Worm (Caenorhabditis elegans) whole organism, late embryonic: ENCODE results near the gene C54F6.5.

Source experiments
- ceh-22 ChIP-seq: sonication (generic microtip); optimal IDR thresholded peaks from 2 replicates; lab custom pipeline; 2017; ENCODE audit warnings: missing biosample characterization, missing genetic modification characterization
- ceh-24 ChIP-seq: sonication (generic microtip); optimal IDR thresholded peaks from 2 replicates; lab custom pipeline; 2016; ENCODE audit warnings: mild to moderate bottlenecking, missing genetic modification characterization, missing compliant biosample characterization
- ceh-9 ChIP-seq: sonication (generic microtip); optimal IDR thresholded peaks from 2 replicates; lab custom pipeline; 2016; ENCODE audit warnings: mild to moderate bottlenecking, missing genetic modification characterization, inconsistent platforms, missing compliant biosample characterization
- che-1 ChIP-seq: sonication (generic microtip); optimal IDR thresholded peaks from 2 replicates; lab custom pipeline; 2016; ENCODE audit warnings: mild to moderate bottlenecking, missing genetic modification characterization, missing compliant biosample characterization
- odd-2 ChIP-seq: sonication (generic microtip); optimal IDR thresholded peaks from 2 replicates; lab custom pipeline; 2017; ENCODE audit warnings: antibody characterized with exemption, mild to moderate bottlenecking, missing genetic modification characterization, missing compliant biosample characterization
- ref-2 ChIP-seq: sonication (generic microtip); optimal IDR thresholded peaks from 2 replicates; lab custom pipeline; 2016; ENCODE audit warnings: missing genetic modification characterization, missing compliant biosample characterization
- rnt-1 ChIP-seq: sonication (generic microtip); optimal IDR thresholded peaks from 2 replicates; lab custom pipeline; 2016; ENCODE audit warnings: missing genetic modification characterization, missing compliant biosample characterization
- sox-2 ChIP-seq: fragments of 200-800 bp; sonication (Bioruptor generic); IDR thresholded peaks from 2 replicates; pipeline ENCODE4 v1.3.6; 2022; ENCODE audit warnings: missing genetic modification reagents, missing genetic modification characterization, missing compliant biosample characterization
- tbx-7 ChIP-seq: sonication (generic microtip); optimal IDR thresholded peaks from 2 replicates; lab custom pipeline; 2016; ENCODE audit warnings: missing genotype, missing genetic modification characterization, missing compliant biosample characterization
- unc-42 ChIP-seq: sonication (generic microtip); optimal IDR thresholded peaks from 2 replicates; lab custom pipeline; 2016; ENCODE audit warnings: missing genotype, missing genetic modification characterization, missing compliant biosample characterization
- unc-86 ChIP-seq: sonication (generic microtip); optimal IDR thresholded peaks from 2 replicates; lab custom pipeline; 2016; ENCODE audit warnings: missing genetic modification characterization, missing compliant biosample characterization

DNA sequence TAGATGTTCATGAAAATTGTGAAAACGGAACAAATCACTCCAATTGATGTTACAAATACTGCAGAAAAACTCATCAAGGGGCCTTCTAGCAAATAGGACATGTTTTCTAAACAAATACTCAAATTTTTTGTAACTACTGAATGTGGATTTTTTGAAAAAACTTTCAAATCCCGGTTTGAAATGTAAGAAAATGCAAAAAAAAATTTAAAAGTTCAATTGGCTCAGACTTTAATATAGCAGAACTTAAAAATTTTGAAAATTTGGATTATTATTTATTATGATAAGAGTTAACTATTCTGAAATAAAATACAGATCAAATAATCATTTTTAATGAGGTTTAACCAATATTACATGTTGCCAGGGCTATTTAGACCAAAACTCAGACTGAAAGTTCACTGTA, 38.6 kb upstream of the C54F6.5 start, which contains the start of gene srbc-9:
- TF ChIP-seq odd-2 (tag; lab: Kevin White, UChicago) (no peak), ceh-9 (tag; lab: Kevin White, UChicago) (no peak), tbx-7 (tag; lab: Kevin White, UChicago) (no peak), unc-86 (tag; lab: Kevin White, UChicago) (no peak), ceh-22 (tag; lab: Kevin White, UChicago) (no peak), unc-42 (tag; lab: Kevin White, UChicago) (no peak), ref-2 (tag; lab: Kevin White, UChicago) (no peak), ceh-24 (tag; lab: Kevin White, UChicago) (no peak), sox-2 (GFP tag; lab: Robert Waterston, UW) (no peak), che-1 (tag; lab: Kevin White, UChicago) (no peak), rnt-1 (no peak)
